Fruit fly (Drosophila melanogaster) whole organism, wandering third instar larva: ENCODE data around the gene Ca-Ma2d.

Experiments
- CG32264 ChIP-seq: fragments of 200-800 bp; sonication (Bioruptor generic); optimal IDR thresholded peaks from 2 replicates; lab custom pipeline; 2016; ENCODE audit warnings: missing biosample characterization, missing genetic modification characterization
- Sp1 ChIP-seq: fragments of 200-800 bp; sonication (Bioruptor generic); optimal IDR thresholded peaks from 3 replicates; lab custom pipeline; 2019; ENCODE audit warnings: missing biosample characterization, mild to moderate bottlenecking, missing genetic modification characterization, moderate library complexity
- h ChIP-seq: fragments of 200-800 bp; sonication (Bioruptor generic); optimal IDR thresholded peaks from 3 replicates; lab custom pipeline; 2016; ENCODE audit warnings: missing biosample characterization, mild to moderate bottlenecking, missing genetic modification characterization
- lola ChIP-seq: fragments of >200 bp; optimal IDR thresholded peaks from 2 replicates; lab custom pipeline; 2017; ENCODE audit warnings: missing biosample characterization, missing genetic modification characterization
- psq ChIP-seq: fragments of 200-800 bp; sonication (Bioruptor generic); optimal IDR thresholded peaks from 3 replicates; lab custom pipeline; 2017; ENCODE audit warnings: missing biosample characterization, mild to moderate bottlenecking, missing genetic modification characterization, moderate library complexity

DNA sequence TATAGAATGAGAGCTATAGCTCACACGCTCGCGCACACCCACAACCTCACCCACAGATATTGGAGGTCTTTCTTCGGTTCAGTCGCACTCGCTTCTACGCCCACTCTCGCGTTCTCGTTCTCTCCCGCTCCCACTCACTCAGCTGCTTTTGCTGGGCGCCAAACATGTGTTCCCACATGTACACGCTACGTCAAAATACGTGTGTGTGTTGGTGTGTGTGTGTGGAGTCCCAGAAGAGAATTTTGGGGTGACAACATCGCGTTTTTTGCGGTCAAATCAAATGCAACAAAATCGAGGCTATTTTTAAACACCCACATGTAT, 40.2 kb downstream of the Ca-Ma2d start:
- TF ChIP-seq lola (GFP tag; lab: Kevin White, UChicago) (no peak), Sp1 (GFP tag; lab: Kevin White, UChicago) (no peak), h (GFP tag; lab: Kevin White, UChicago) (no peak), psq (GFP tag; lab: Kevin White, UChicago) (no peak), CG32264 (GFP tag; lab: Kevin White, UChicago) (no peak)
